Worm (Caenorhabditis elegans): ENCODE data around the gene F58F9.1.

- no peak for TF ChIP-seq fkh-10 (GFP tag; optimal IDR thresholded peaks at IDR 0.05)
- no peak for TF ChIP-seq elt-1 (tag; optimal IDR thresholded peaks at IDR 0.05)
- TF ChIP-seq snpc-4 (tag; optimal IDR thresholded peaks at IDR 0.05): no peak
- TF ChIP-seq ceh-9 (tag; optimal IDR thresholded peaks at IDR 0.05): no peak
- TF ChIP-seq sea-2 (GFP tag; optimal IDR thresholded peaks at IDR 0.05): no peak
- TF ChIP-seq lin-39 (tag; optimal IDR thresholded peaks at IDR 0.05): no peak
- TF ChIP-seq ztf-11 (tag; optimal IDR thresholded peaks at IDR 0.05): no peak
- no peak for TF ChIP-seq unc-62 (GFP tag; optimal IDR thresholded peaks at IDR 0.05)
- TF ChIP-seq zag-1 (tag; optimal IDR thresholded peaks at IDR 0.05): no peak
- TF ChIP-seq nfya-1 (tag; optimal IDR thresholded peaks at IDR 0.05; ENCODE audit: insufficient read depth): no peak
- TF ChIP-seq daf-12 (tag; optimal IDR thresholded peaks at IDR 0.05): no peak
- no peak for TF ChIP-seq eor-1 (tag; optimal IDR thresholded peaks at IDR 0.05)
- no peak for TF ChIP-seq ZK546.5 (tag; optimal IDR thresholded peaks at IDR 0.05)
Observed at ce11 chrIV:6219429-6219828, 30.2 kb upstream of the F58F9.1 start, which contains the start of gene C49A9.4.

Measured in whole organism, L3 larva.